Fruit fly (Drosophila melanogaster) whole organism, embryonic: ENCODE results near the gene Gr89a.

Experiments
- B-H2 ChIP-seq: fragments of 200-800 bp; sonication (Bioruptor generic); optimal IDR thresholded peaks from 2 replicates; lab custom pipeline; 2018; ENCODE audit warnings: missing biosample characterization, mild to moderate bottlenecking, missing genetic modification characterization
- CG11695 ChIP-seq: fragments of 200-800 bp; sonication (Bioruptor generic); IDR thresholded peaks from 3 replicates; pipeline ENCODE4 v1.3.6; 2022; ENCODE audit warnings: missing biosample characterization, missing genetic modification characterization
- CG11723 ChIP-seq: fragments of 200-800 bp; sonication (Bioruptor generic); optimal IDR thresholded peaks from 2 replicates; lab custom pipeline; 2017; ENCODE audit warnings: missing biosample characterization, mild to moderate bottlenecking, missing genetic modification characterization
- CG12236 ChIP-seq: fragments of 200-800 bp; sonication (Bioruptor generic); optimal IDR thresholded peaks from 2 replicates; lab custom pipeline; 2016; ENCODE audit warnings: missing biosample characterization, missing genetic modification characterization
- CG13296 ChIP-seq: fragments of 200-800 bp; sonication (Bioruptor generic); optimal IDR thresholded peaks from 3 replicates; lab custom pipeline; 2018; ENCODE audit warnings: missing biosample characterization, mild to moderate bottlenecking, missing genetic modification characterization
- CG13424 ChIP-seq: fragments of 200-800 bp; sonication (Bioruptor generic); optimal IDR thresholded peaks from 2 replicates; lab custom pipeline; 2019; ENCODE audit warnings: missing biosample characterization, mild to moderate bottlenecking, missing genetic modification characterization, moderate library complexity
- CG14441 ChIP-seq: fragments of 200-800 bp; sonication (Bioruptor generic); IDR thresholded peaks from 2 replicates; pipeline ENCODE4 v1.3.6; 2022; ENCODE audit warnings: missing biosample characterization, missing genetic modification characterization
- CG1529 ChIP-seq: fragments of 200-800 bp; sonication (Bioruptor generic); optimal IDR thresholded peaks from 3 replicates; lab custom pipeline; 2018; ENCODE audit warnings: missing biosample characterization, missing genetic modification characterization
- CG16779 ChIP-seq: fragments of 200-800 bp; sonication (Bioruptor generic); IDR thresholded peaks from 2 replicates; pipeline ENCODE4 v1.3.6; 2022; ENCODE audit warnings: missing biosample characterization, missing genetic modification characterization
- CG18764 ChIP-seq: fragments of 200-800 bp; sonication (Bioruptor generic); optimal IDR thresholded peaks from 3 replicates; lab custom pipeline; 2016; ENCODE audit warnings: missing biosample characterization, missing genetic modification characterization
- CG2129 ChIP-seq: fragments of 200-800 bp; sonication (Bioruptor generic); IDR thresholded peaks from 2 replicates; pipeline ENCODE4 v1.3.6; 2022; ENCODE audit warnings: missing biosample characterization, missing genetic modification characterization; ENCODE audit not compliant: partially characterized antibody
- CG30403 ChIP-seq: fragments of 200-800 bp; sonication (Bioruptor generic); optimal IDR thresholded peaks from 3 replicates; lab custom pipeline; 2016; ENCODE audit warnings: missing biosample characterization, missing genetic modification characterization
- CG31388 ChIP-seq: fragments of 200-800 bp; sonication (Bioruptor generic); optimal IDR thresholded peaks from 2 replicates; lab custom pipeline; 2016; ENCODE audit warnings: missing biosample characterization, missing genetic modification characterization
- CG3163 ChIP-seq: fragments of 200-800 bp; sonication (Bioruptor generic); optimal IDR thresholded peaks from 3 replicates; lab custom pipeline; 2016; ENCODE audit warnings: missing biosample characterization, missing genetic modification characterization
- CG33213 ChIP-seq: fragments of 200-800 bp; sonication (Bioruptor generic); optimal IDR thresholded peaks from 3 replicates; lab custom pipeline; 2016; ENCODE audit warnings: missing biosample characterization, missing genetic modification characterization
- CG34376 ChIP-seq: fragments of 200-800 bp; sonication (Bioruptor generic); optimal IDR thresholded peaks from 2 replicates; lab custom pipeline; 2018; ENCODE audit warnings: missing biosample characterization, mild to moderate bottlenecking, missing genetic modification characterization
- CG4617 ChIP-seq: fragments of 200-800 bp; sonication (Bioruptor generic); optimal IDR thresholded peaks from 3 replicates; lab custom pipeline; 2016; ENCODE audit warnings: missing biosample characterization, missing genetic modification characterization, borderline replicate concordance
- CG7928 ChIP-seq: fragments of 200-800 bp; sonication (Bioruptor generic); optimal IDR thresholded peaks from 2 replicates; lab custom pipeline; 2017; ENCODE audit warnings: missing biosample characterization, mild to moderate bottlenecking, missing genetic modification characterization
- CG7963 ChIP-seq: fragments of 200-800 bp; sonication (Bioruptor generic); IDR thresholded peaks from 3 replicates; pipeline ENCODE4 v1.3.6; 2022; ENCODE audit warnings: missing biosample characterization, missing genetic modification characterization; ENCODE audit not compliant: partially characterized antibody
- CG8281 ChIP-seq: fragments of 200-800 bp; sonication (Bioruptor generic); optimal IDR thresholded peaks from 2 replicates; lab custom pipeline; 2018; ENCODE audit warnings: missing biosample characterization, mild to moderate bottlenecking, missing genetic modification characterization, moderate library complexity
- CG9215 ChIP-seq: fragments of 200-800 bp; sonication (Bioruptor generic); IDR thresholded peaks from 2 replicates; pipeline ENCODE4 v1.3.6; 2022; ENCODE audit warnings: missing biosample characterization, missing genetic modification characterization
- CG9727 ChIP-seq: fragments of 200-800 bp; sonication (Bioruptor generic); optimal IDR thresholded peaks from 3 replicates; lab custom pipeline; 2017; ENCODE audit warnings: missing biosample characterization, mild to moderate bottlenecking, missing genetic modification characterization
- Camta ChIP-seq: fragments of 200-800 bp; sonication (Bioruptor generic); optimal IDR thresholded peaks from 2 replicates; lab custom pipeline; 2016; ENCODE audit warnings: missing biosample characterization, missing genetic modification characterization
- Dbx ChIP-seq: fragments of 200-800 bp; sonication (Bioruptor generic); IDR thresholded peaks from 3 replicates; pipeline ENCODE4 v1.3.6; 2022; ENCODE audit warnings: missing biosample characterization, missing genetic modification characterization
- Gug ChIP-seq: fragments of 200-800 bp; sonication (Bioruptor generic); IDR thresholded peaks from 4 replicates; pipeline ENCODE4 v1.3.6; 2022; ENCODE audit warnings: missing biosample characterization, missing genetic modification characterization
- HLHmδ ChIP-seq: fragments of 200-800 bp; sonication (Bioruptor generic); optimal IDR thresholded peaks from 2 replicates; lab custom pipeline; 2018; ENCODE audit warnings: missing biosample characterization, mild to moderate bottlenecking, missing genetic modification characterization, moderate library complexity
- Hmr ChIP-seq: fragments of 200-800 bp; sonication (Bioruptor generic); optimal IDR thresholded peaks from 3 replicates; lab custom pipeline; 2017; ENCODE audit warnings: mild to moderate bottlenecking, missing biosample characterization, missing genetic modification reagents, missing genetic modification characterization
- NC2β ChIP-seq: fragments of 200-800 bp; sonication (Bioruptor generic); optimal IDR thresholded peaks from 2 replicates; lab custom pipeline; 2016; ENCODE audit warnings: missing biosample characterization, missing genetic modification characterization
- NFAT ChIP-seq: fragments of 200-800 bp; sonication (Bioruptor generic); IDR thresholded peaks from 2 replicates; pipeline ENCODE4 v1.3.6; 2022; ENCODE audit warnings: missing biosample characterization, missing genetic modification characterization
- Rx ChIP-seq: fragments of 200-800 bp; sonication (Bioruptor generic); IDR thresholded peaks from 2 replicates; pipeline ENCODE4 v1.3.6; 2022; ENCODE audit warnings: missing biosample characterization, missing genetic modification characterization
- YL-1 ChIP-seq: fragments of 200-800 bp; sonication (Bioruptor generic); optimal IDR thresholded peaks from 3 replicates; lab custom pipeline; 2017; ENCODE audit warnings: missing biosample characterization, mild to moderate bottlenecking, missing genetic modification characterization
- abd-A ChIP-seq: fragments of 200-800 bp; sonication (Bioruptor generic); optimal IDR thresholded peaks from 3 replicates; lab custom pipeline; 2019; ENCODE audit warnings: missing biosample characterization, mild to moderate bottlenecking, missing genetic modification characterization, moderate library complexity
- al ChIP-seq: fragments of 200-800 bp; sonication (Bioruptor generic); IDR thresholded peaks from 2 replicates; pipeline ENCODE4 v1.3.6; 2022; ENCODE audit warnings: missing biosample characterization, missing genetic modification characterization
- aop ChIP-seq: fragments of 200-800 bp; sonication (Bioruptor generic); IDR thresholded peaks from 2 replicates; pipeline ENCODE4 v1.3.6; 2022; ENCODE audit warnings: missing biosample characterization, missing genetic modification characterization
- ash1 ChIP-seq: fragments of 200-800 bp; sonication (Bioruptor generic); optimal IDR thresholded peaks from 2 replicates; lab custom pipeline; 2018; ENCODE audit warnings: missing biosample characterization, mild to moderate bottlenecking, missing genetic modification characterization
- bcd ChIP-seq: fragments of 200-800 bp; sonication (Bioruptor generic); optimal IDR thresholded peaks from 2 replicates; lab custom pipeline; 2017; ENCODE audit warnings: missing biosample characterization, mild to moderate bottlenecking, missing genetic modification characterization
- btn ChIP-seq: fragments of 200-800 bp; sonication (Bioruptor generic); optimal IDR thresholded peaks from 2 replicates; lab custom pipeline; 2016; ENCODE audit warnings: missing biosample characterization, missing genetic modification characterization
- croc ChIP-seq: fragments of 200-800 bp; sonication (Bioruptor generic); conservative IDR thresholded peaks from 3 replicates; pipeline ENCODE4 v1.3.6; 2022; ENCODE audit warnings: missing biosample characterization, missing genetic modification characterization
- dan ChIP-seq: fragments of 200-800 bp; sonication (Bioruptor generic); IDR thresholded peaks from 2 replicates; pipeline ENCODE4 v1.3.6; 2022; ENCODE audit warnings: missing biosample characterization, missing genetic modification characterization
- esg ChIP-seq: fragments of 200-800 bp; sonication (Bioruptor generic); conservative IDR thresholded peaks from 2 replicates; pipeline ENCODE4 v1.3.6; 2022; ENCODE audit warnings: missing biosample characterization, missing genetic modification characterization
- fru ChIP-seq: fragments of >200 bp; optimal IDR thresholded peaks from 2 replicates; lab custom pipeline; 2017
- gce ChIP-seq: fragments of 200-800 bp; sonication (Bioruptor generic); IDR thresholded peaks from 3 replicates; pipeline ENCODE4 v1.3.6; 2022; ENCODE audit warnings: missing biosample characterization, missing genetic modification characterization
- gcm ChIP-seq: fragments of 200-800 bp; sonication (Bioruptor generic); optimal IDR thresholded peaks from 2 replicates; lab custom pipeline; 2019; ENCODE audit warnings: missing biosample characterization, mild to moderate bottlenecking, missing genetic modification characterization, moderate library complexity
- jigr1 ChIP-seq: fragments of 200-800 bp; sonication (Bioruptor generic); IDR thresholded peaks from 3 replicates; pipeline ENCODE4 v1.3.6; 2022; ENCODE audit warnings: missing biosample characterization, missing genetic modification characterization
- lbe ChIP-seq: fragments of 200-800 bp; sonication (Bioruptor generic); optimal IDR thresholded peaks from 2 replicates; lab custom pipeline; 2016; ENCODE audit warnings: missing biosample characterization, mild to moderate bottlenecking, missing genetic modification characterization
- otp ChIP-seq: fragments of 200-800 bp; sonication (Bioruptor generic); IDR thresholded peaks from 3 replicates; pipeline ENCODE4, ENCODE4 v1.3.6; 2022; ENCODE audit warnings: missing biosample characterization, missing genetic modification characterization
- pum ChIP-seq: fragments of 200-800 bp; sonication (Bioruptor generic); optimal IDR thresholded peaks from 2 replicates; lab custom pipeline; 2016; ENCODE audit warnings: missing biosample characterization, missing genetic modification characterization
- ranshi ChIP-seq: fragments of 200-800 bp; sonication (Bioruptor generic); IDR thresholded peaks from 2 replicates; pipeline ENCODE4 v1.3.6; 2022; ENCODE audit warnings: missing biosample characterization, missing genetic modification characterization
- salm ChIP-seq: fragments of 200-800 bp; sonication (Bioruptor generic); optimal IDR thresholded peaks from 2 replicates; lab custom pipeline; 2018; ENCODE audit warnings: missing biosample characterization, mild to moderate bottlenecking, missing genetic modification characterization
- slou ChIP-seq: fragments of 200-800 bp; sonication (Bioruptor generic); optimal IDR thresholded peaks from 3 replicates; lab custom pipeline; 2016; ENCODE audit warnings: missing biosample characterization, missing genetic modification characterization
- trh ChIP-seq: fragments of 200-800 bp; sonication (Bioruptor generic); optimal IDR thresholded peaks from 2 replicates; lab custom pipeline; 2016; ENCODE audit warnings: missing biosample characterization, missing genetic modification characterization
- vfl ChIP-seq: fragments of 200-800 bp; sonication (Bioruptor generic); optimal IDR thresholded peaks from 2 replicates; lab custom pipeline; 2016; ENCODE audit warnings: missing biosample characterization, missing genetic modification characterization
- wor ChIP-seq: fragments of 200-800 bp; sonication (Bioruptor generic); IDR thresholded peaks from 2 replicates; pipeline ENCODE4 v1.3.6; 2022; ENCODE audit warnings: missing biosample characterization, missing genetic modification characterization

Gr89a gene

DNA sequence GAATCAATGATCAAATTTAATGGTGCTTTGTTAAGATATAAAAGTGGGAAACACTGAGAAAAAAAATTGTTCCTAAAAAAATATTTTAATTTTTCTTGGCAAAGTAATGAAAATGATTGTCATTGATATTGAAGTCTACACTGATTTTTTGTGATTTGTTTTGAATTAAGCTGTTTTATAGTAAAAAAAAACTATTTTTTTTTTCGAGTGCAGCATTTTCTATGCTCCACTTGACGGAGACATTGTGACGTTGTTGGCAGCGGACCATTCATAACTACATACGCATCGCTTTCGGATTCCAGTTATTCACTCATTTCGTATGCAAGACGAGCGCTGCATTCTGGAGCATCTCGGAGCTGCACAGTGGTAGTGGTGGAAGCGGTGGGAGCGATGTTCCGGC, 25.4 kb upstream of the Gr89a start (continued):
- TF ChIP-seq otp (GFP tag; lab: Robert Waterston, UW) (peak; percentile 74), CG13296 (GFP tag; lab: Kevin White, UChicago) (no peak), CG33213 (no peak), CG9215 (peak; percentile 13; the same call in 1 of the 2 replicates), Hmr (GFP tag; lab: Kevin White, UChicago) (no peak), ranshi (GFP tag; lab: Robert Waterston, UW) (peak; percentile 77), CG1529 (GFP tag; lab: Kevin White, UChicago) (no peak), Camta (GFP tag; lab: Kevin White, UChicago) (peak; percentile 46), CG30403 (GFP tag; lab: Kevin White, UChicago) (peak; percentile 70), CG31388 (GFP tag; lab: Kevin White, UChicago) (peak; percentile 16), CG13424 (tag; lab: Kevin White, UChicago) (peak; percentile 60), CG9727 (GFP tag; lab: Kevin White, UChicago) (peak; percentile 72), esg (GFP tag; lab: Robert Waterston, UW) (peak; percentile 74), croc (peak; percentile 80), CG14441 (GFP tag; lab: Robert Waterston, UW) (peak; percentile 54; the same call in 1 of the 2 replicates), salm (tag; lab: Kevin White, UChicago) (peak; percentile 72), Gug (GFP tag; lab: Robert Waterston, UW) (no peak; the same call in 3 of the 4 replicates), CG12236 (GFP tag; lab: Kevin White, UChicago) (no peak), CG11723 (GFP tag; lab: Kevin White, UChicago) (no peak), al (no peak), CG18764 (GFP tag; lab: Kevin White, UChicago) (peak; percentile 70), Dbx (GFP tag; lab: Robert Waterston, UW) (no peak), trh (no peak), gcm (peak; percentile 69), CG8281 (tag; lab: Kevin White, UChicago) (peak; percentile 49), CG3163 (GFP tag; lab: Kevin White, UChicago) (no peak), pum (GFP tag; lab: Kevin White, UChicago) (peak; percentile 60), YL-1 (GFP tag; lab: Kevin White, UChicago) (no peak), abd-A (peak; percentile 31), CG2129 (GFP tag; lab: Robert Waterston, UW) (no peak), ash1 (GFP tag; lab: Kevin White, UChicago) (no peak), CG7928 (GFP tag; lab: Kevin White, UChicago) (no peak), HLHmδ (no peak), btn (peak; percentile 48), gce (GFP tag; lab: Robert Waterston, UW) (peak; percentile 81), lbe (GFP tag; lab: Kevin White, UChicago) (no peak), Rx (GFP tag; lab: Robert Waterston, UW) (peak; percentile 58), bcd (GFP tag; lab: Kevin White, UChicago) (peak; percentile 46), NC2β (GFP tag; lab: Kevin White, UChicago) (peak; percentile 35), CG4617 (no peak), CG16779 (GFP tag; lab: Robert Waterston, UW) (no peak), CG34376 (GFP tag; lab: Kevin White, UChicago) (no peak), jigr1 (GFP tag; lab: Robert Waterston, UW) (peak; percentile 65), B-H2 (GFP tag; lab: Kevin White, UChicago) (no peak), NFAT (GFP tag; lab: Robert Waterston, UW) (no peak), vfl (GFP tag; lab: Kevin White, UChicago) (no peak), CG7963 (GFP tag; lab: Robert Waterston, UW) (no peak), CG11695 (peak; percentile 76), aop (GFP tag; lab: Robert Waterston, UW) (peak; percentile 44; the same call in 1 of the 2 replicates), wor (GFP tag; lab: Robert Waterston, UW) (peak; percentile 71), dan (GFP tag; lab: Robert Waterston, UW) (no peak), fru (no peak), slou (peak; percentile 18)
